Worm (Caenorhabditis elegans) whole organism, L4 larva: ENCODE data around the gene T05C3.2.

Experiments used
- F26F4.8 ChIP-seq: fragments of 200-800 bp; sonication (Bioruptor generic); conservative IDR thresholded peaks from 2 replicates; pipeline ENCODE4 v1.3.6; 2022; ENCODE audit warnings: missing genetic modification characterization, missing compliant biosample characterization
- F44E2.7 ChIP-seq: fragments of 200-800 bp; sonication (Bioruptor generic); IDR thresholded peaks from 2 replicates; pipeline ENCODE4 v2.1.2; 2022; ENCODE audit warnings: missing genetic modification characterization, missing compliant biosample characterization
- F49E8.2 ChIP-seq: sonication (generic microtip); optimal IDR thresholded peaks from 2 replicates; lab custom pipeline; 2016; ENCODE audit warnings: missing compliant biosample characterization, mild to moderate bottlenecking, missing genetic modification characterization, borderline replicate concordance
- T26A8.4 ChIP-seq: fragments of 200-800 bp; sonication (Bioruptor generic); IDR thresholded peaks from 2 replicates; pipeline ENCODE4 v1.3.6; 2022; ENCODE audit warnings: missing genetic modification characterization, missing compliant biosample characterization
- Y48G9A.11 ChIP-seq: fragments of 200-800 bp; sonication (Bioruptor generic); IDR thresholded peaks from 2 replicates; pipeline ENCODE4 v1.3.6; 2022; ENCODE audit warnings: missing genetic modification reagents, missing genetic modification characterization, missing compliant biosample characterization
- Y75B8A.6 ChIP-seq: fragments of 200-800 bp; sonication (Bioruptor generic); IDR thresholded peaks from 2 replicates; pipeline ENCODE4 v1.3.6; 2022; ENCODE audit warnings: missing genetic modification reagents, missing genetic modification characterization, missing compliant biosample characterization
- ZK337.2 ChIP-seq: fragments of 200-800 bp; sonication (Bioruptor generic); IDR thresholded peaks from 2 replicates; pipeline ENCODE4 v1.3.6; 2022; ENCODE audit warnings: missing genetic modification reagents, missing genetic modification characterization, missing compliant biosample characterization
- arid-1 ChIP-seq: fragments of 200-800 bp; sonication (Bioruptor generic); conservative IDR thresholded peaks from 2 replicates; pipeline ENCODE4 v1.3.6; 2022; ENCODE audit warnings: missing genetic modification reagents, missing genetic modification characterization, missing compliant biosample characterization
- attf-4 ChIP-seq: sonication (generic microtip); optimal IDR thresholded peaks from 3 replicates; lab custom pipeline; 2017; ENCODE audit warnings: missing biosample characterization, missing genetic modification characterization
- ceh-32 ChIP-seq: sonication (generic microtip); optimal IDR thresholded peaks from 2 replicates; lab custom pipeline; 2016; ENCODE audit warnings: mild to moderate bottlenecking, missing genetic modification characterization, missing compliant biosample characterization; ENCODE audit not compliant: poor library complexity
- ceh-62 ChIP-seq: sonication (generic microtip); optimal IDR thresholded peaks from 2 replicates; lab custom pipeline; 2017; ENCODE audit warnings: missing biosample characterization, missing genetic modification characterization
- ces-1 ChIP-seq: fragments of 150-350 bp; sonication (generic microtip); optimal IDR thresholded peaks from 4 replicates; lab custom pipeline; 2014; ENCODE audit warnings: missing biosample characterization, missing genetic modification reagents, missing genetic modification characterization
- daf-16 ChIP-seq, 3 experiments: sonication (generic microtip); optimal IDR thresholded peaks; 2 replicates each; lab custom pipeline; 2016 to 2017; ENCODE audit warnings: missing genetic modification characterization in 3 of 3, missing genetic modification reagents in 3 of 3, mild to moderate bottlenecking in 2 of 3, missing compliant biosample characterization in 2 of 3, missing biosample characterization in 1 of 3, moderate library complexity in 1 of 3
- daf-19 ChIP-seq: fragments of 200-800 bp; sonication (Bioruptor generic); conservative IDR thresholded peaks from 2 replicates; pipeline ENCODE4 v1.3.6; 2022; ENCODE audit warnings: missing genetic modification characterization, missing compliant biosample characterization
- daf-8 ChIP-seq: fragments of 200-800 bp; sonication (Bioruptor generic); IDR thresholded peaks from 2 replicates; pipeline ENCODE4 v1.3.6; 2022; ENCODE audit warnings: missing genetic modification characterization, missing compliant biosample characterization
- dmd-8 ChIP-seq: fragments of 200-800 bp; sonication (Bioruptor generic); IDR thresholded peaks from 2 replicates; pipeline ENCODE4 v1.3.6; 2022; ENCODE audit warnings: missing genetic modification characterization, missing compliant biosample characterization
- egl-27 ChIP-seq: sonication (generic microtip); optimal IDR thresholded peaks from 3 replicates; lab custom pipeline; 2017; ENCODE audit warnings: missing biosample characterization, missing genetic modification reagents, missing genetic modification characterization
- gei-8 ChIP-seq: fragments of 200-800 bp; sonication (Bioruptor generic); optimal IDR thresholded peaks from 2 replicates; lab custom pipeline; 2018; ENCODE audit warnings: mild to moderate bottlenecking, missing genetic modification characterization, missing compliant biosample characterization
- hif-1 ChIP-seq, 2 experiments: sonication (generic microtip); optimal IDR thresholded peaks; 2 replicates each; lab custom pipeline; 2016 to 2017; ENCODE audit warnings: missing compliant biosample characterization in 2 of 2, missing genetic modification characterization in 2 of 2, missing genetic modification reagents in 2 of 2, missing genotype in 2 of 2, mild to moderate bottlenecking in 1 of 2
- lin-1 ChIP-seq: fragments of 200-800 bp; sonication (Bioruptor generic); IDR thresholded peaks from 2 replicates; pipeline ENCODE4 v1.3.6; 2022; ENCODE audit warnings: missing genetic modification reagents, missing genetic modification characterization, missing compliant biosample characterization
- lin-13 ChIP-seq: fragments of 150-350 bp; optimal IDR thresholded peaks from 2 replicates; lab custom pipeline; 2014; ENCODE audit warnings: missing biosample characterization, missing genetic modification reagents, missing genetic modification characterization
- lin-29 ChIP-seq: fragments of 200-800 bp; sonication (Bioruptor generic); IDR thresholded peaks from 2 replicates; pipeline ENCODE4 v1.3.6; 2022; ENCODE audit warnings: missing genetic modification reagents, missing genetic modification characterization, missing compliant biosample characterization
- lin-38 ChIP-seq: fragments of 200-800 bp; sonication (Bioruptor generic); IDR thresholded peaks from 2 replicates; pipeline ENCODE4 v1.3.6; 2022; ENCODE audit warnings: missing genetic modification reagents, missing genetic modification characterization, missing compliant biosample characterization
- lir-3 ChIP-seq: sonication (generic microtip); optimal IDR thresholded peaks from 2 replicates; lab custom pipeline; 2016; ENCODE audit warnings: mild to moderate bottlenecking, missing genetic modification characterization, missing compliant biosample characterization
- lsy-2 ChIP-seq, 2 experiments: fragments of 150-350 bp in 1 of 2; sonication (generic microtip) in 1 of 2; optimal IDR thresholded peaks; 2 replicates each; lab custom pipeline; 2014 to 2017; ENCODE audit warnings: missing biosample characterization in 2 of 2, missing genetic modification characterization in 2 of 2
- mdl-1 ChIP-seq, 2 experiments: fragments of 150-350 bp in 1 of 2; sonication (generic microtip) in 1 of 2; optimal IDR thresholded peaks; 2 replicates each; lab custom pipeline; 2014 to 2017; ENCODE audit warnings: missing biosample characterization in 2 of 2, missing genetic modification characterization in 2 of 2
- mdt-29 ChIP-seq: fragments of 200-800 bp; sonication (Bioruptor generic); IDR thresholded peaks from 2 replicates; pipeline ENCODE4 v1.3.6; 2022; ENCODE audit warnings: missing genetic modification reagents, missing genetic modification characterization, missing compliant biosample characterization
- mes-2 ChIP-seq: sonication (generic microtip); optimal IDR thresholded peaks from 2 replicates; lab custom pipeline; 2016; ENCODE audit warnings: missing genotype, mild to moderate bottlenecking, missing genetic modification characterization, missing compliant biosample characterization; ENCODE audit not compliant: poor library complexity, severe bottlenecking
- mxl-2 ChIP-seq: fragments of 200-800 bp; sonication (Bioruptor generic); conservative IDR thresholded peaks from 2 replicates; pipeline ENCODE4 v1.3.6; 2022; ENCODE audit warnings: missing genetic modification reagents, missing genetic modification characterization, missing compliant biosample characterization
- nhr-111 ChIP-seq: fragments of 200-800 bp; sonication (Bioruptor generic); optimal IDR thresholded peaks from 2 replicates; lab custom pipeline; 2018; ENCODE audit warnings: mild to moderate bottlenecking, missing genetic modification characterization, missing compliant biosample characterization
- nhr-28 ChIP-seq: fragments of 150-350 bp; optimal IDR thresholded peaks from 2 replicates; lab custom pipeline; 2014; ENCODE audit warnings: missing biosample characterization, missing genetic modification characterization
- nhr-41 ChIP-seq: fragments of 200-800 bp; sonication (Bioruptor generic); IDR thresholded peaks from 2 replicates; pipeline ENCODE4 v1.3.6; 2022; ENCODE audit warnings: missing genetic modification reagents, missing genetic modification characterization, missing compliant biosample characterization
- nhr-48 ChIP-seq: sonication (generic microtip); optimal IDR thresholded peaks from 2 replicates; lab custom pipeline; 2016; ENCODE audit warnings: mild to moderate bottlenecking, missing genetic modification characterization, missing compliant biosample characterization
- nhr-77 ChIP-seq: fragments of 150-350 bp; optimal IDR thresholded peaks from 2 replicates; lab custom pipeline; 2014; ENCODE audit warnings: missing biosample characterization, missing genetic modification characterization
- php-3 ChIP-seq: fragments of 200-800 bp; sonication (Bioruptor generic); IDR thresholded peaks from 2 replicates; pipeline ENCODE4 v1.3.6; 2022; ENCODE audit warnings: missing genetic modification reagents, missing genetic modification characterization, missing compliant biosample characterization
- pqm-1 ChIP-seq: sonication (generic microtip); optimal IDR thresholded peaks from 2 replicates; lab custom pipeline; 2017; ENCODE audit warnings: missing biosample characterization, missing genetic modification characterization
- saeg-2 ChIP-seq: fragments of 200-800 bp; sonication (Bioruptor generic); IDR thresholded peaks from 2 replicates; pipeline ENCODE4 v1.3.6; 2022; ENCODE audit warnings: missing genetic modification reagents, missing genetic modification characterization, missing compliant biosample characterization
- set-16 ChIP-seq: fragments of 200-800 bp; sonication (Bioruptor generic); IDR thresholded peaks from 2 replicates; pipeline ENCODE4 v1.3.6; 2022; ENCODE audit warnings: missing genetic modification reagents, missing genetic modification characterization, missing compliant biosample characterization
- snpc-4 ChIP-seq: fragments of 150-350 bp; optimal IDR thresholded peaks from 2 replicates; lab custom pipeline; 2014; ENCODE audit warnings: missing biosample characterization, missing genetic modification characterization
- tra-1 ChIP-seq: fragments of 200-800 bp; sonication (Bioruptor generic); IDR thresholded peaks from 2 replicates; pipeline ENCODE4 v1.3.6; 2022; ENCODE audit warnings: missing genetic modification reagents, missing genetic modification characterization, missing compliant biosample characterization
- vab-7 ChIP-seq: fragments of 200-800 bp; sonication (Bioruptor generic); IDR thresholded peaks from 2 replicates; pipeline ENCODE4 v1.3.6; 2022; ENCODE audit warnings: missing genetic modification reagents, missing genetic modification characterization, missing compliant biosample characterization
- zag-1 ChIP-seq: fragments of 150-350 bp; optimal IDR thresholded peaks from 2 replicates; lab custom pipeline; 2014; ENCODE audit warnings: missing biosample characterization, missing genetic modification characterization
- zfp-2 ChIP-seq: sonication (generic microtip); optimal IDR thresholded peaks from 2 replicates; lab custom pipeline; 2016; ENCODE audit warnings: mild to moderate bottlenecking, missing genetic modification characterization, missing compliant biosample characterization
- zip-11 ChIP-seq: fragments of 200-800 bp; sonication (Bioruptor generic); IDR thresholded peaks from 2 replicates; pipeline ENCODE4 v1.3.6; 2022; ENCODE audit warnings: missing genetic modification characterization, missing compliant biosample characterization
- ztf-11 ChIP-seq: fragments of 150-350 bp; optimal IDR thresholded peaks from 2 replicates; lab custom pipeline; 2014; ENCODE audit warnings: missing biosample characterization, missing genetic modification characterization

The T05C3.2 gene

ce11 chrV:5490205-5490604 lies 3.3 kb upstream of the T05C3.2 start, which contains the start of gene T05C3.6 (continued):
- TF ChIP-seq ceh-32 (tag; lab: Kevin White, UChicago) (no peak), Y75B8A.6 (GFP tag; lab: Robert Waterston, UW) (no peak), nhr-48 (tag; lab: Kevin White, UChicago) (no peak), egl-27 (tag; lab: Kevin White, UChicago) (no peak), pqm-1 (tag; lab: Kevin White, UChicago) (peak; percentile 94), lin-1 (GFP tag; lab: Robert Waterston, UW) (no peak), ces-1 (GFP tag; lab: Kevin White, UChicago) (no peak), ceh-62 (tag; lab: Kevin White, UChicago) (no peak), nhr-77 (tag; lab: Kevin White, UChicago) (no peak), mes-2 (tag; lab: Kevin White, UChicago) (no peak), daf-19 (no peak), gei-8 (GFP tag; lab: Kevin White, UChicago) (no peak), snpc-4 (tag; lab: Kevin White, UChicago) (no peak), arid-1 (GFP tag; lab: Robert Waterston, UW) (no peak), hif-1 (tag; optimal IDR thresholded peaks at IDR 0.05; lab: Kevin White, UChicago) (no peak), zip-11 (no peak), daf-16 (GFP tag; optimal IDR thresholded peaks at IDR 0.05; lab: Kevin White, UChicago) (no peak), daf-16 (tag; optimal IDR thresholded peaks at IDR 0.05; lab: Kevin White, UChicago) (peak; percentile 84), saeg-2 (GFP tag; lab: Robert Waterston, UW) (no peak), mdl-1 (tag; optimal IDR thresholded peaks at IDR 0.05; lab: Kevin White, UChicago) (peak in 1 of 2 experiments; percentile 64), zag-1 (no peak), T26A8.4 (no peak), dmd-8 (GFP tag; lab: Robert Waterston, UW) (no peak)
- TF ChIP-seq, all 104 proteins: peak for 6

- TF ChIP-seq lin-29 (no peak), ztf-11 (tag; lab: Kevin White, UChicago) (no peak), Y48G9A.11 (GFP tag; lab: Robert Waterston, UW) (no peak), attf-4 (tag; lab: Kevin White, UChicago) (no peak), nhr-41 (GFP tag; lab: Robert Waterston, UW) (no peak), mxl-2 (GFP tag; lab: Robert Waterston, UW) (no peak), snpc-4 (tag; lab: Kevin White, UChicago) (no peak), daf-8 (GFP tag; lab: Robert Waterston, UW) (no peak)
Measured at ce11 chrV:5499475-5499874, 5.9 kb downstream of the T05C3.2 start.

DNA sequence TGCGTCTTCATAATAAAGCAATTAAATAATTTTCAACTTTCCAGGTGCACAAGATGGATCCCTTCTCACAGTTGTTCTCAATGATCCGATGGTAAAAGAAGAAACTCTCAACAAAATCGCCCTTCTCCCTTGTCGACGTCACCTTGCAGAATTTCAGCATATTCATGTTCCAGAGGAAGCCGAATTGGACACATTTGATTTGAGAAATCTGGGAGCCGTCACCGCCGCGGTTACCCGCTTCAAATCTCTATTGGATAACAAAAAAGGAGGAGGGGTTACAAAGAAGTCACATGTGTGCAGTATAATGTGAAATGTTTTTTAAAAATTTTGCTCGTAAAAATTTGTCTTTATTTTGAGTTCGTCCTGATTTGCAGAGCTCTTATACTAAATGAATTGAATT lies 9.2 kb downstream of the T05C3.2 start:
- TF ChIP-seq mes-2 (tag; lab: Kevin White, UChicago), result no peak
- TF ChIP-seq F26F4.8, result no peak
- TF ChIP-seq daf-16 (GFP tag; optimal IDR thresholded peaks at IDR 0.05; lab: Kevin White, UChicago), result peak in 1 of 2 experiments; percentile 46
- no peak for TF ChIP-seq daf-16 (tag; optimal IDR thresholded peaks at IDR 0.05; lab: Kevin White, UChicago)
- TF ChIP-seq Y48G9A.11 (GFP tag; lab: Robert Waterston, UW), result peak; percentile 52; the same call in 1 of the 2 replicates
- TF ChIP-seq mdt-29 (GFP tag; lab: Robert Waterston, UW), result 0 out of 2 replicates have a peak, but pooled peaks have one; percentile 46

DNA sequence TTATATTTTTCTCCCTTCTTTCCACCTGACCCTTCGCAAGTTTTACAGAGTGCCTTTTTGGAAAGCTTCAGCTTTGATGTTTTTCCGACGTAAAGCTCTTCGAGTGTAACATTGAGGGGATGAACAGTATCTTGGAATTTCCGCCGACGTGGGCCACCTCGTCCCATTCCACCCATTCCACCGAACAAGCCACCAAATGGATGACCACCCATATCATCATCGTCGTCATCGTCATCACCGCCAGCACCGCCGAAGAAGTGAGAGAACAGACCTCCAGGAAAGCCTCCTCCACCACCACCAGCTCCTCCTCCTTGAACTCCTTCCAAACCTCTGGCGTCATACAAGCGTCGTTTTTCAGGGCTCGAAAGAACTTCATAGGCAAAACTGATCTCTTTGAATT lies 10.7 kb downstream of the T05C3.2 start:
- no peak for TF ChIP-seq lir-3 (tag; lab: Kevin White, UChicago)
- TF ChIP-seq vab-7 (GFP tag; lab: Robert Waterston, UW), result no peak
- TF ChIP-seq nhr-111 (GFP tag; lab: Kevin White, UChicago), result no peak
- TF ChIP-seq php-3 (GFP tag; lab: Robert Waterston, UW), result no peak
- TF ChIP-seq lsy-2 (tag; optimal IDR thresholded peaks at IDR 0.05; lab: Kevin White, UChicago), result no peak
- no peak for TF ChIP-seq lin-38 (GFP tag; lab: Robert Waterston, UW)
- TF ChIP-seq F49E8.2 (tag; lab: Kevin White, UChicago), result no peak
- TF ChIP-seq T26A8.4, result no peak
- no peak for TF ChIP-seq hif-1 (tag; optimal IDR thresholded peaks at IDR 0.05; lab: Kevin White, UChicago)
- TF ChIP-seq nhr-28 (tag; lab: Kevin White, UChicago), result no peak
- TF ChIP-seq zag-1, result no peak
- no peak for TF ChIP-seq snpc-4 (tag; lab: Kevin White, UChicago)
- TF ChIP-seq lin-13 (GFP tag; lab: Kevin White, UChicago), result no peak
- no peak for TF ChIP-seq ZK337.2
- TF ChIP-seq F44E2.7 (GFP tag; lab: Robert Waterston, UW), result 0 out of 2 replicates have a peak, but pooled peaks have one; percentile 9
- TF ChIP-seq tra-1 (GFP tag; lab: Robert Waterston, UW), result no peak
- TF ChIP-seq zfp-2 (tag; lab: Kevin White, UChicago), result no peak
- peak; percentile 58 for TF ChIP-seq set-16
